Fruit fly (Drosophila melanogaster) whole organism, embryonic: ENCODE data around the gene CG13930.

Experiments
- CG10274 ChIP-seq: fragments of 200-800 bp; sonication (Bioruptor generic); optimal IDR thresholded peaks from 3 replicates; lab custom pipeline; 2017; ENCODE audit warnings: missing biosample characterization, mild to moderate bottlenecking, missing genetic modification characterization
- CG10462 ChIP-seq: fragments of 200-800 bp; sonication (Bioruptor generic); optimal IDR thresholded peaks from 2 replicates; lab custom pipeline; 2016; ENCODE audit warnings: missing biosample characterization, missing genetic modification characterization
- CG10979 ChIP-seq: fragments of 200-800 bp; sonication (Bioruptor generic); optimal IDR thresholded peaks from 2 replicates; lab custom pipeline; 2018; ENCODE audit warnings: missing biosample characterization, mild to moderate bottlenecking, missing genetic modification characterization, moderate library complexity
- CG13775 ChIP-seq: fragments of 200-800 bp; sonication (Bioruptor generic); optimal IDR thresholded peaks from 3 replicates; lab custom pipeline; 2017; ENCODE audit warnings: missing biosample characterization, mild to moderate bottlenecking, missing genetic modification characterization
- CG15011 ChIP-seq: fragments of 200-800 bp; sonication (Bioruptor generic); optimal IDR thresholded peaks from 3 replicates; lab custom pipeline; 2018; ENCODE audit warnings: missing biosample characterization, mild to moderate bottlenecking, missing genetic modification characterization
- CG15696 ChIP-seq: fragments of 200-800 bp; sonication (Bioruptor generic); optimal IDR thresholded peaks from 2 replicates; lab custom pipeline; 2019; ENCODE audit warnings: missing biosample characterization, mild to moderate bottlenecking, missing genetic modification characterization, moderate library complexity
- CG1603 ChIP-seq: fragments of 200-800 bp; sonication (Bioruptor generic); optimal IDR thresholded peaks from 2 replicates; lab custom pipeline; 2019; ENCODE audit warnings: missing biosample characterization, mild to moderate bottlenecking, missing genetic modification characterization, moderate library complexity
- CG17361 ChIP-seq: fragments of 200-800 bp; sonication (Bioruptor generic); IDR thresholded peaks from 3 replicates; pipeline ENCODE4 v1.3.6; 2022; ENCODE audit warnings: missing biosample characterization, missing genetic modification characterization
- CG1832 ChIP-seq: fragments of 200-800 bp; sonication (Bioruptor generic); optimal IDR thresholded peaks from 2 replicates; lab custom pipeline; 2017; ENCODE audit warnings: missing biosample characterization, mild to moderate bottlenecking, missing genetic modification characterization, inconsistent platforms
- CG2712 ChIP-seq: fragments of 200-800 bp; optimal IDR thresholded peaks from 3 replicates; lab custom pipeline; 2019; ENCODE audit warnings: missing biosample characterization, mild to moderate bottlenecking, missing genetic modification characterization, moderate library complexity
- CG33213 ChIP-seq: fragments of 200-800 bp; sonication (Bioruptor generic); optimal IDR thresholded peaks from 3 replicates; lab custom pipeline; 2016; ENCODE audit warnings: missing biosample characterization, missing genetic modification characterization
- CG4404 ChIP-seq: fragments of 200-800 bp; sonication (Bioruptor generic); IDR thresholded peaks from 2 replicates; pipeline ENCODE4 v1.3.6; 2022; ENCODE audit warnings: missing biosample characterization, missing genetic modification characterization
- CG4617 ChIP-seq: fragments of 200-800 bp; sonication (Bioruptor generic); optimal IDR thresholded peaks from 3 replicates; lab custom pipeline; 2016; ENCODE audit warnings: missing biosample characterization, missing genetic modification characterization, borderline replicate concordance
- CG5953 ChIP-seq: fragments of 200-800 bp; sonication (Bioruptor generic); IDR thresholded peaks from 2 replicates; pipeline ENCODE4 v1.3.6; 2022; ENCODE audit warnings: missing biosample characterization, missing genetic modification characterization
- CG7987 ChIP-seq: fragments of 200-800 bp; sonication (Bioruptor generic); optimal IDR thresholded peaks from 2 replicates; lab custom pipeline; 2018; ENCODE audit warnings: missing biosample characterization, mild to moderate bottlenecking, missing genetic modification characterization, moderate library complexity
- CG9727 ChIP-seq: fragments of 200-800 bp; sonication (Bioruptor generic); optimal IDR thresholded peaks from 3 replicates; lab custom pipeline; 2017; ENCODE audit warnings: missing biosample characterization, mild to moderate bottlenecking, missing genetic modification characterization
- Chrac-16 ChIP-seq: fragments of 200-800 bp; sonication (Bioruptor generic); optimal IDR thresholded peaks from 3 replicates; lab custom pipeline; 2016; ENCODE audit warnings: missing biosample characterization, missing genetic modification characterization
- CkIIα-i1 ChIP-seq: fragments of 200-800 bp; sonication (Bioruptor generic); IDR thresholded peaks from 2 replicates; pipeline ENCODE4 v1.3.6; 2022; ENCODE audit warnings: missing biosample characterization, missing genetic modification characterization
- ERR ChIP-seq: fragments of 200-800 bp; sonication (Bioruptor generic); optimal IDR thresholded peaks from 2 replicates; lab custom pipeline; 2016; ENCODE audit warnings: missing biosample characterization, missing genetic modification characterization
- Ets65A ChIP-seq: fragments of 200-800 bp; sonication (Bioruptor generic); peaks from one replicate; lab custom pipeline; 2016; ENCODE audit warnings: missing biosample characterization, missing genetic modification characterization
- Gug ChIP-seq: fragments of 200-800 bp; sonication (Bioruptor generic); IDR thresholded peaks from 4 replicates; pipeline ENCODE4 v1.3.6; 2022; ENCODE audit warnings: missing biosample characterization, missing genetic modification characterization
- Hr51 ChIP-seq, 2 experiments: fragments of 200-800 bp; sonication (Bioruptor generic); optimal IDR thresholded peaks; 2 replicates in 1 of 2; 3 replicates in 1 of 2; lab custom pipeline; 2016 to 2018; ENCODE audit warnings: missing biosample characterization in 2 of 2, missing genetic modification characterization in 2 of 2, mild to moderate bottlenecking in 1 of 2, moderate library complexity in 1 of 2
- Med ChIP-seq: fragments of 200-800 bp; sonication (Bioruptor generic); peaks from one replicate; lab custom pipeline; 2016; ENCODE audit warnings: missing biosample characterization, missing genetic modification characterization, mild to moderate bottlenecking, inconsistent platforms, moderate library complexity
- Nf-YA ChIP-seq: fragments of 200-800 bp; sonication (Bioruptor generic); IDR thresholded peaks from 2 replicates; pipeline ENCODE4 v1.3.6; 2022; ENCODE audit warnings: missing biosample characterization, missing genetic modification characterization
- Ptx1 ChIP-seq: fragments of 200-800 bp; sonication (Bioruptor generic); IDR thresholded peaks from 2 replicates; pipeline ENCODE4 v1.3.6; 2022; ENCODE audit warnings: missing biosample characterization, missing genetic modification characterization
- Rx ChIP-seq: fragments of 200-800 bp; sonication (Bioruptor generic); IDR thresholded peaks from 2 replicates; pipeline ENCODE4 v1.3.6; 2022; ENCODE audit warnings: missing biosample characterization, missing genetic modification characterization
- Sry-β ChIP-seq: fragments of 200-800 bp; sonication (Bioruptor generic); optimal IDR thresholded peaks from 2 replicates; lab custom pipeline; 2018; ENCODE audit warnings: missing biosample characterization, mild to moderate bottlenecking, missing genetic modification characterization, moderate library complexity
- chm ChIP-seq: fragments of 200-800 bp; sonication (Bioruptor generic); IDR thresholded peaks from 2 replicates; pipeline ENCODE4 v1.3.6; 2022; ENCODE audit warnings: missing biosample characterization, missing genetic modification characterization
- disco-r ChIP-seq: fragments of 200-800 bp; sonication (Bioruptor generic); optimal IDR thresholded peaks from 2 replicates; lab custom pipeline; 2016; ENCODE audit warnings: missing biosample characterization, missing genetic modification characterization
- fd102C ChIP-seq: fragments of 200-800 bp; sonication (Bioruptor generic); optimal IDR thresholded peaks from 2 replicates; lab custom pipeline; 2018; ENCODE audit warnings: missing biosample characterization, mild to moderate bottlenecking, missing genetic modification characterization, moderate library complexity
- fd64A ChIP-seq: fragments of 200-800 bp; sonication (Bioruptor generic); optimal IDR thresholded peaks from 3 replicates; lab custom pipeline; 2018; ENCODE audit warnings: missing biosample characterization, mild to moderate bottlenecking, missing genetic modification characterization
- gsb ChIP-seq: fragments of 200-800 bp; sonication (Bioruptor generic); IDR thresholded peaks from 2 replicates; pipeline ENCODE4 v1.3.6; 2022; ENCODE audit warnings: missing biosample characterization, missing genetic modification characterization
- gt ChIP-seq: fragments of 200-800 bp; sonication (Bioruptor generic); IDR thresholded peaks from 2 replicates; pipeline ENCODE4 v1.3.6; 2022; ENCODE audit warnings: missing biosample characterization, missing genetic modification characterization
- kay ChIP-seq: fragments of 200-800 bp; sonication (Bioruptor generic); optimal IDR thresholded peaks from 2 replicates; lab custom pipeline; 2016; ENCODE audit warnings: missing biosample characterization, missing genetic modification characterization
- pfk ChIP-seq: fragments of 200-800 bp; sonication (Bioruptor generic); optimal IDR thresholded peaks from 2 replicates; lab custom pipeline; 2018; ENCODE audit warnings: missing biosample characterization, mild to moderate bottlenecking, missing genetic modification characterization, moderate library complexity
- pnt ChIP-seq: fragments of 200-800 bp; sonication (Bioruptor generic); optimal IDR thresholded peaks from 3 replicates; lab custom pipeline; 2016; ENCODE audit warnings: missing biosample characterization, missing genetic modification characterization
- psq ChIP-seq: fragments of 200-800 bp; sonication (Bioruptor generic); optimal IDR thresholded peaks from 2 replicates; lab custom pipeline; 2017; ENCODE audit warnings: missing biosample characterization, missing genetic modification characterization
- tup ChIP-seq: fragments of 200-800 bp; sonication (Bioruptor generic); optimal IDR thresholded peaks from 2 replicates; lab custom pipeline; 2016; ENCODE audit warnings: missing biosample characterization, mild to moderate bottlenecking, missing genetic modification characterization, moderate library complexity
- usp ChIP-seq: fragments of >200 bp; optimal IDR thresholded peaks from 2 replicates; lab custom pipeline; 2017; ENCODE audit warnings: missing biosample characterization, missing genetic modification characterization
- vnd ChIP-seq: fragments of 200-800 bp; sonication (Bioruptor generic); IDR thresholded peaks from 3 replicates; pipeline ENCODE4 v1.3.6; 2022; ENCODE audit warnings: missing biosample characterization, missing genetic modification characterization; ENCODE audit not compliant: partially characterized antibody
- yki ChIP-seq: fragments of >200 bp; optimal IDR thresholded peaks from 3 replicates; lab custom pipeline; 2018
- zen ChIP-seq: fragments of 200-800 bp; sonication (Bioruptor generic); optimal IDR thresholded peaks from 3 replicates; lab custom pipeline; 2018; ENCODE audit warnings: missing biosample characterization, mild to moderate bottlenecking, missing genetic modification characterization, moderate library complexity

Gene CG13930

DNA sequence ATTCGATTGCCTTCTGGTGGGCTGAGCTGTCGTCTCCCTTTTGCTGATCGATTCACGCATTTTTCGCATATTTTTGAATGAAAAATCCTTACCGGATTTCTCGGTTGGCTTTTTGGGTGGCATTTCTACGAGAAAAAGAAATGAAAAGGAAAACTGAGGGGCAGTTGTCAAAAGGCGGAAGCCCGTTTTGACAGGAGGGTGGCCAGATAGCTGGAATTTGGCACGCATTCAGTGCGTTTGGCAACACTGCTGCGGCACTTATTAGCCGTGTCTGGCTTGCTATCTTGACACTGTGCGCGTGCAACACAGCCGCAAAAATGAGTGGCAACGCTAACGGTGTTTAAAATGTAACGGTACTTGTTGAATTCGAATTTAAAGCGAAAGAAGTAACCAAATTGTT, 4.0 kb downstream of the CG13930 start, which contains the start of gene RpL23A (continued):
- TF ChIP-seq vnd (GFP tag; lab: Robert Waterston, UW) (no peak), CG7987 (peak; percentile 99), CG33213 (GFP tag; lab: Kevin White, UChicago) (peak; percentile 99), Sry-β (GFP tag; lab: Kevin White, UChicago) (peak; percentile 52), fd64A (GFP tag; lab: Kevin White, UChicago) (peak; percentile 91), gt (GFP tag; lab: Robert Waterston, UW) (peak; percentile 90), Ptx1 (GFP tag; lab: Robert Waterston, UW) (peak; percentile 95), CG9727 (GFP tag; lab: Kevin White, UChicago) (peak; percentile 97), Hr51 (GFP tag; optimal IDR thresholded peaks at IDR 0.05; lab: Kevin White, UChicago) (peak; percentile 79 to 97), zen (tag; lab: Kevin White, UChicago) (peak; percentile 90), CG10462 (peak; percentile 88), yki (no peak), Chrac-16 (GFP tag; lab: Kevin White, UChicago) (peak; percentile 89), Rx (GFP tag; lab: Robert Waterston, UW) (peak; percentile 94), CkIIα-i1 (GFP tag; lab: Robert Waterston, UW) (peak; percentile 52; the same call in 1 of the 2 replicates), CG10979 (tag; lab: Kevin White, UChicago) (peak; percentile 86), usp (GFP tag; lab: Kevin White, UChicago) (no peak), CG4404 (GFP tag; lab: Robert Waterston, UW) (peak; percentile 83), CG13775 (peak; percentile 98), CG17361 (GFP tag; lab: Robert Waterston, UW) (peak; percentile 89), CG15011 (peak; percentile 92), CG1603 (tag; lab: Kevin White, UChicago) (peak; percentile 100), gsb (GFP tag; lab: Robert Waterston, UW) (peak; percentile 88), Gug (GFP tag; lab: Robert Waterston, UW) (peak; percentile 89), CG2712 (peak; percentile 93), CG4617 (peak; percentile 93), pfk (GFP tag; lab: Kevin White, UChicago) (peak; percentile 82), pnt (GFP tag; lab: Kevin White, UChicago) (peak; percentile 90), disco-r (GFP tag; lab: Kevin White, UChicago) (peak; percentile 95), kay (peak; percentile 78), psq (GFP tag; lab: Kevin White, UChicago) (peak; percentile 93)

DNA sequence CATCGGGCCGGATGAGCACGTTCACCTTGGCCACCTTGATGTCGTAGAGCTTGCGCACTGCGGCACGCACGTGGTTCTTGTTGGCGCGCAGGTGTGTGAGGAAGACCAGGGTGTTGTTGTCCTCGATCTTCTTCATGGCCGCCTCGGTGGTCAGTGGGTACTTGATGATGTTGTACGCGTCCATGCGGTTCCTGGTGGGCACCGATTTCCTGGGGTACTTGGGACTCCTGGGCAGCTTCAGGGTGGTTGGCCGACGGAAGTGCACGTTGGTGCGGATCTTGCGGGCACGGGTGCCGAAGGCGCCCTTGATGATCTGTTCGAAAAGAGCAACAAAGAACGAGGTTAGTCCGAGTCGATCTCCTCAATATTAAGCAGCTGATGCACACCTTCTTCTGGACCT, 5.1 kb downstream of the CG13930 start:
- TF ChIP-seq Nf-YA (GFP tag; lab: Robert Waterston, UW): no peak
- TF ChIP-seq CG5953: no peak
- peak; percentile 46 for TF ChIP-seq Ets65A (GFP tag; lab: Kevin White, UChicago)
- peak; percentile 43 for TF ChIP-seq Med (GFP tag; lab: Kevin White, UChicago)
- no peak for TF ChIP-seq CG15696
- no peak for TF ChIP-seq ERR (GFP tag; lab: Kevin White, UChicago)
- no peak for TF ChIP-seq fd102C (GFP tag; lab: Kevin White, UChicago)
- no peak for TF ChIP-seq CG9727 (GFP tag; lab: Kevin White, UChicago)

DNA sequence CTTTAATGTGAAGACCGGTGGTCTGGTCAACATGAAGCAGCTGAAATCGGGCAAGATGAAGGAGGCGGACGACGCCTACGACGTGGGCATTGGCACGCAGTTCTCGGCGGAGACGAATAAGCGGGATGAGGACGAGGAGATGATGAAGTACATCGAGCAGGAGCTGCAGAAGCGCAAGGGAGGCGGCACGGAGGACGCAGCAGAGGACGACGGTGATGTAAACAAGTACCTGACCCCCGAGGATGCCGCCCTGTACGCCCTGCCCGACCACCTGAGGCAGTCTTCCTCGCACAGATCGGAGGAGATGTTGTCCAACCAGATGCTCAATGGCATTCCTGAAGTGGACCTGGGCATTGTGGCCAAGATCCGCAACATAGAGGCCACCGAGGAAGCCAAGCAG, 7.0 kb downstream of the CG13930 start:
- TF ChIP-seq CG1832 (peak; percentile 4), Med (GFP tag; lab: Kevin White, UChicago) (peak; percentile 73), CG10274 (GFP tag; lab: Kevin White, UChicago) (no peak), tup (no peak), Ets65A (GFP tag; lab: Kevin White, UChicago) (peak; percentile 91), chm (GFP tag; lab: Robert Waterston, UW) (0 out of 2 replicates have a peak, but pooled peaks have one; percentile 37)
- TF ChIP-seq, all 482 proteins: peak for 4
